Fruit fly (Drosophila melanogaster) whole organism, embryonic: ENCODE measurements around the gene Nepl18.

ENCODE experiments used
- Atf-2 ChIP-seq: fragments of 200-800 bp; sonication (Bioruptor generic); optimal IDR thresholded peaks from 2 replicates; lab custom pipeline; 2016; ENCODE audit warnings: missing biosample characterization, missing genetic modification characterization
- Awh ChIP-seq: fragments of 200-800 bp; sonication (Bioruptor generic); IDR thresholded peaks from 2 replicates; pipeline ENCODE4, ENCODE4 v1.3.6; 2022; ENCODE audit warnings: missing biosample characterization, missing genetic modification characterization
- BtbVII ChIP-seq: fragments of 200-800 bp; sonication (Bioruptor generic); optimal IDR thresholded peaks from 3 replicates; lab custom pipeline; 2017; ENCODE audit warnings: missing biosample characterization, mild to moderate bottlenecking, missing genetic modification characterization
- C15 ChIP-seq: fragments of 200-800 bp; sonication (Bioruptor generic); IDR thresholded peaks from 3 replicates; pipeline ENCODE4 v1.3.6; 2022; ENCODE audit warnings: missing biosample characterization, missing genetic modification characterization
- CG10321 ChIP-seq: fragments of 200-800 bp; sonication (Bioruptor generic); IDR thresholded peaks from 2 replicates; pipeline ENCODE4 v1.3.6; 2022; ENCODE audit warnings: missing biosample characterization, missing genetic modification characterization
- CG12219 ChIP-seq: fragments of 200-800 bp; sonication (Bioruptor generic); optimal IDR thresholded peaks from 3 replicates; lab custom pipeline; 2018; ENCODE audit warnings: missing biosample characterization, mild to moderate bottlenecking, missing genetic modification characterization
- CG12744 ChIP-seq: fragments of 200-800 bp; sonication (Bioruptor generic); optimal IDR thresholded peaks from 2 replicates; lab custom pipeline; 2016; ENCODE audit warnings: missing biosample characterization, missing genetic modification characterization
- CG12942 ChIP-seq: fragments of 200-800 bp; sonication (Bioruptor generic); optimal IDR thresholded peaks from 3 replicates; lab custom pipeline; 2016; ENCODE audit warnings: missing biosample characterization, missing genetic modification characterization
- CG1602 ChIP-seq: fragments of 200-800 bp; sonication (Bioruptor generic); optimal IDR thresholded peaks from 3 replicates; lab custom pipeline; 2016; ENCODE audit warnings: missing biosample characterization, missing genetic modification characterization
- CG16863 ChIP-seq: fragments of 200-800 bp; sonication (Bioruptor generic); optimal IDR thresholded peaks from 3 replicates; lab custom pipeline; 2016; ENCODE audit warnings: missing biosample characterization, missing genetic modification characterization
- CG30431 ChIP-seq: fragments of 200-800 bp; sonication (Bioruptor generic); optimal IDR thresholded peaks from 2 replicates; lab custom pipeline; 2017; ENCODE audit warnings: missing biosample characterization, missing genetic modification characterization
- CG33557 ChIP-seq: fragments of 200-800 bp; sonication (Bioruptor generic); optimal IDR thresholded peaks from 2 replicates; lab custom pipeline; 2019; ENCODE audit warnings: missing biosample characterization, mild to moderate bottlenecking, missing genetic modification characterization, moderate library complexity
- CG3995 ChIP-seq: fragments of 200-800 bp; sonication (Bioruptor generic); optimal IDR thresholded peaks from 3 replicates; lab custom pipeline; 2016; ENCODE audit warnings: missing biosample characterization, missing genetic modification characterization
- CG4424 ChIP-seq: fragments of 200-800 bp; sonication (Bioruptor generic); optimal IDR thresholded peaks from 3 replicates; lab custom pipeline; 2016; ENCODE audit warnings: missing biosample characterization, missing genetic modification characterization
- CG7372 ChIP-seq: fragments of 200-800 bp; sonication (Bioruptor generic); IDR thresholded peaks from 2 replicates; pipeline ENCODE4 v1.3.6; 2022; ENCODE audit warnings: missing biosample characterization, missing genetic modification characterization
- CG7987 ChIP-seq: fragments of 200-800 bp; sonication (Bioruptor generic); optimal IDR thresholded peaks from 2 replicates; lab custom pipeline; 2018; ENCODE audit warnings: missing biosample characterization, mild to moderate bottlenecking, missing genetic modification characterization, moderate library complexity
- CG9437 ChIP-seq: fragments of 200-800 bp; sonication (Bioruptor generic); optimal IDR thresholded peaks from 2 replicates; lab custom pipeline; 2018; ENCODE audit warnings: missing biosample characterization, mild to moderate bottlenecking, missing genetic modification characterization
- CG9797 ChIP-seq: fragments of 200-800 bp; sonication (Bioruptor generic); optimal IDR thresholded peaks from 3 replicates; lab custom pipeline; 2018; ENCODE audit warnings: missing biosample characterization, mild to moderate bottlenecking, missing genetic modification characterization
- CG9932 ChIP-seq: fragments of 200-800 bp; sonication (Bioruptor generic); IDR thresholded peaks from 2 replicates; pipeline ENCODE4 v1.3.6; 2022; ENCODE audit warnings: missing biosample characterization, missing genetic modification characterization
- Chrac-16 ChIP-seq: fragments of 200-800 bp; sonication (Bioruptor generic); optimal IDR thresholded peaks from 3 replicates; lab custom pipeline; 2016; ENCODE audit warnings: missing biosample characterization, missing genetic modification characterization
- Fer1 ChIP-seq: fragments of 200-800 bp; sonication (Bioruptor generic); optimal IDR thresholded peaks from 2 replicates; lab custom pipeline; 2017; ENCODE audit warnings: missing biosample characterization, mild to moderate bottlenecking, missing genetic modification characterization
- Hey ChIP-seq: fragments of 200-800 bp; sonication (Bioruptor generic); optimal IDR thresholded peaks from 3 replicates; lab custom pipeline; 2018; ENCODE audit warnings: missing biosample characterization, mild to moderate bottlenecking, missing genetic modification characterization
- Max ChIP-seq: fragments of 200-800 bp; sonication (Bioruptor generic); optimal IDR thresholded peaks from 2 replicates; lab custom pipeline; 2016; ENCODE audit warnings: missing biosample characterization, mild to moderate bottlenecking, missing genetic modification characterization
- NC2α ChIP-seq: fragments of 200-800 bp; sonication (Bioruptor generic); optimal IDR thresholded peaks from 2 replicates; lab custom pipeline; 2016; ENCODE audit warnings: missing biosample characterization, missing genetic modification characterization
- Nf-YC ChIP-seq: fragments of 200-800 bp; optimal IDR thresholded peaks from 3 replicates; lab custom pipeline; 2019; ENCODE audit warnings: missing biosample characterization, mild to moderate bottlenecking, missing genetic modification characterization, moderate library complexity
- Sox100B ChIP-seq: fragments of 200-800 bp; sonication (Bioruptor generic); optimal IDR thresholded peaks from 3 replicates; lab custom pipeline; 2018; ENCODE audit warnings: missing biosample characterization, mild to moderate bottlenecking, missing genetic modification characterization
- Tbp ChIP-seq: fragments of >200 bp; optimal IDR thresholded peaks from 2 replicates; lab custom pipeline; 2018; ENCODE audit warnings: missing biosample characterization, missing genetic modification characterization
- bsh ChIP-seq, 2 experiments: fragments of 200-800 bp; sonication (Bioruptor generic); optimal IDR thresholded peaks; 2 replicates each; lab custom pipeline; 2017 to 2018; ENCODE audit warnings: mild to moderate bottlenecking in 2 of 2, missing biosample characterization in 2 of 2, missing genetic modification characterization in 2 of 2, moderate library complexity in 1 of 2
- gcm ChIP-seq: fragments of 200-800 bp; sonication (Bioruptor generic); optimal IDR thresholded peaks from 2 replicates; lab custom pipeline; 2019; ENCODE audit warnings: missing biosample characterization, mild to moderate bottlenecking, missing genetic modification characterization, moderate library complexity
- her ChIP-seq: fragments of 200-800 bp; sonication (Bioruptor generic); optimal IDR thresholded peaks from 2 replicates; lab custom pipeline; 2016; ENCODE audit warnings: missing biosample characterization, missing genetic modification characterization
- insv ChIP-seq, 2 experiments: fragments of 200-800 bp; sonication (Bioruptor generic); optimal IDR thresholded peaks; 3 replicates each; lab custom pipeline; 2016 to 2018; ENCODE audit warnings: missing biosample characterization in 2 of 2, missing genetic modification characterization in 2 of 2
- kay ChIP-seq: fragments of 200-800 bp; sonication (Bioruptor generic); optimal IDR thresholded peaks from 2 replicates; lab custom pipeline; 2016; ENCODE audit warnings: missing biosample characterization, missing genetic modification characterization
- lilli ChIP-seq: fragments of 200-800 bp; sonication (Bioruptor generic); optimal IDR thresholded peaks from 3 replicates; lab custom pipeline; 2016; ENCODE audit warnings: missing biosample characterization, missing genetic modification characterization
- nerfin-2 ChIP-seq: fragments of 200-800 bp; sonication (Bioruptor generic); IDR thresholded peaks from 2 replicates; pipeline ENCODE4 v1.3.6; 2022; ENCODE audit warnings: missing biosample characterization, missing genetic modification characterization; ENCODE audit not compliant: partially characterized antibody
- oc ChIP-seq: fragments of 200-800 bp; sonication (Bioruptor generic); optimal IDR thresholded peaks from 2 replicates; lab custom pipeline; 2018; ENCODE audit warnings: missing biosample characterization, mild to moderate bottlenecking, missing genetic modification characterization, moderate library complexity
- otp ChIP-seq: fragments of 200-800 bp; sonication (Bioruptor generic); IDR thresholded peaks from 3 replicates; pipeline ENCODE4, ENCODE4 v1.3.6; 2022; ENCODE audit warnings: missing biosample characterization, missing genetic modification characterization
- pfk ChIP-seq: fragments of 200-800 bp; sonication (Bioruptor generic); optimal IDR thresholded peaks from 2 replicates; lab custom pipeline; 2018; ENCODE audit warnings: missing biosample characterization, mild to moderate bottlenecking, missing genetic modification characterization, moderate library complexity
- phol ChIP-seq: fragments of 200-800 bp; sonication (Bioruptor generic); optimal IDR thresholded peaks from 3 replicates; lab custom pipeline; 2018; ENCODE audit warnings: missing biosample characterization, mild to moderate bottlenecking, missing genetic modification characterization, moderate library complexity
- pzg ChIP-seq: fragments of 200-800 bp; sonication (Bioruptor generic); optimal IDR thresholded peaks from 3 replicates; lab custom pipeline; 2018; ENCODE audit warnings: missing biosample characterization, mild to moderate bottlenecking, missing genetic modification characterization, moderate library complexity
- row ChIP-seq: fragments of 200-800 bp; sonication (Bioruptor generic); IDR thresholded peaks from 3 replicates; pipeline ENCODE4 v1.3.6; 2022; ENCODE audit warnings: missing biosample characterization, missing genetic modification characterization
- shn ChIP-seq: fragments of 200-800 bp; sonication (Bioruptor generic); optimal IDR thresholded peaks from 3 replicates; lab custom pipeline; 2016; ENCODE audit warnings: missing biosample characterization, missing genetic modification characterization
- sqz ChIP-seq: fragments of 200-800 bp; sonication (Bioruptor generic); optimal IDR thresholded peaks from 3 replicates; lab custom pipeline; 2018; ENCODE audit warnings: missing biosample characterization, mild to moderate bottlenecking, missing genetic modification characterization
- stwl ChIP-seq: fragments of 200-800 bp; sonication (Bioruptor generic); optimal IDR thresholded peaks from 3 replicates; lab custom pipeline; 2018; ENCODE audit warnings: missing biosample characterization, mild to moderate bottlenecking, missing genetic modification characterization, moderate library complexity
- tin ChIP-seq: fragments of 200-800 bp; sonication (Bioruptor generic); optimal IDR thresholded peaks from 3 replicates; lab custom pipeline; 2016; ENCODE audit warnings: missing biosample characterization, missing genetic modification characterization
- usp ChIP-seq: fragments of >200 bp; optimal IDR thresholded peaks from 2 replicates; lab custom pipeline; 2017; ENCODE audit warnings: missing biosample characterization, missing genetic modification characterization
- vvl ChIP-seq: fragments of 200-800 bp; sonication (Bioruptor generic); IDR thresholded peaks from 2 replicates; pipeline ENCODE4 v1.3.6; 2022; ENCODE audit warnings: missing biosample characterization, missing genetic modification characterization
- z ChIP-seq: fragments of 200-800 bp; sonication (Bioruptor generic); IDR thresholded peaks from 3 replicates; pipeline ENCODE4 v1.3.6; 2022; ENCODE audit warnings: missing biosample characterization, missing genetic modification characterization
- zfh1 ChIP-seq: fragments of 200-800 bp; sonication (Bioruptor generic); IDR thresholded peaks from 3 replicates; pipeline ENCODE4 v1.3.6; 2022; ENCODE audit warnings: missing biosample characterization, missing genetic modification characterization

Gene Nepl18

dm6 chr3R:28844611-28845376 is 30.6 kb upstream of the Nepl18 start, which contains the start of the genes Apc and spg (continued):
- TF ChIP-seq tin (GFP tag; lab: Kevin White, UChicago): no peak
- TF ChIP-seq, all 482 proteins: peak for 295

dm6 chr3R:28845377-28845876 is 30.0 kb upstream of the Nepl18 start:
- no peak for TF ChIP-seq CG12942 (GFP tag; lab: Kevin White, UChicago)
- peak; percentile 4 for TF ChIP-seq BtbVII (GFP tag; lab: Kevin White, UChicago)
- no peak for TF ChIP-seq CG16863 (GFP tag; lab: Kevin White, UChicago)
- TF ChIP-seq Sox100B (GFP tag; lab: Kevin White, UChicago): no peak
- TF ChIP-seq CG30431 (GFP tag; lab: Kevin White, UChicago): no peak
- no peak for TF ChIP-seq CG12219 (GFP tag; lab: Kevin White, UChicago)
- no peak for TF ChIP-seq phol (tag; lab: Kevin White, UChicago)
- peak in 1 of 2 experiments; percentile 1 for TF ChIP-seq bsh (GFP tag; optimal IDR thresholded peaks at IDR 0.05; lab: Kevin White, UChicago)
- TF ChIP-seq CG7372 (GFP tag; lab: Robert Waterston, UW): no peak
- no peak for TF ChIP-seq pfk (GFP tag; lab: Kevin White, UChicago)
- TF ChIP-seq Chrac-16 (GFP tag; lab: Kevin White, UChicago): no peak
- no peak for TF ChIP-seq sqz (GFP tag; lab: Kevin White, UChicago)
- no peak for TF ChIP-seq Atf-2 (GFP tag; lab: Kevin White, UChicago)
- no peak for TF ChIP-seq shn (GFP tag; lab: Kevin White, UChicago)
- no peak for TF ChIP-seq stwl (tag; lab: Kevin White, UChicago)
- no peak for TF ChIP-seq vvl (GFP tag; lab: Robert Waterston, UW)
- TF ChIP-seq row (GFP tag; lab: Robert Waterston, UW): no peak
- no peak for TF ChIP-seq Hey
- TF ChIP-seq Fer1 (GFP tag; lab: Kevin White, UChicago): no peak
- TF ChIP-seq C15 (GFP tag; lab: Robert Waterston, UW): no peak
- no peak for TF ChIP-seq CG12744 (GFP tag; lab: Kevin White, UChicago)
- TF ChIP-seq gcm (GFP tag; lab: Kevin White, UChicago): no peak
- no peak for TF ChIP-seq CG9797 (GFP tag; lab: Kevin White, UChicago)
- TF ChIP-seq CG33557 (GFP tag; lab: Kevin White, UChicago): no peak
- no peak for TF ChIP-seq oc (tag; lab: Kevin White, UChicago)
- TF ChIP-seq kay: no peak
- no peak for TF ChIP-seq pzg (GFP tag; lab: Kevin White, UChicago)
- TF ChIP-seq Nf-YC: no peak
- TF ChIP-seq CG7987 (GFP tag; lab: Kevin White, UChicago): no peak
- no peak for TF ChIP-seq Max
- no peak for TF ChIP-seq CG9932
- no peak for TF ChIP-seq usp
- no peak for TF ChIP-seq z (GFP tag; lab: Robert Waterston, UW)
- TF ChIP-seq NC2α (GFP tag; lab: Kevin White, UChicago): no peak
- no peak for TF ChIP-seq CG4424 (GFP tag; lab: Kevin White, UChicago)
- TF ChIP-seq lilli (GFP tag; lab: Kevin White, UChicago): no peak
- TF ChIP-seq Tbp (GFP tag; lab: Kevin White, UChicago): no peak
- TF ChIP-seq CG10321: no peak
- TF ChIP-seq CG1602: no peak
- peak; percentile 97 to 98 for TF ChIP-seq insv (GFP tag; optimal IDR thresholded peaks at IDR 0.05; lab: Kevin White, UChicago)
- TF ChIP-seq nerfin-2: no peak
- TF ChIP-seq otp (GFP tag; lab: Robert Waterston, UW): 0 out of 3 replicates have a peak, but pooled peaks have one; percentile 2
- no peak for TF ChIP-seq zfh1 (GFP tag; lab: Robert Waterston, UW)
- no peak for TF ChIP-seq her (GFP tag; lab: Kevin White, UChicago)
- TF ChIP-seq Awh (GFP tag; lab: Robert Waterston, UW): 0 out of 2 replicates have a peak, but pooled peaks have one; percentile 64
- TF ChIP-seq CG9437: no peak
- TF ChIP-seq CG3995 (GFP tag; lab: Kevin White, UChicago): no peak
